Fruit fly (Drosophila melanogaster) whole organism, embryonic: ENCODE data around the gene CG34307.

ENCODE experiments used
- Awh ChIP-seq: fragments of 200-800 bp; sonication (Bioruptor generic); IDR thresholded peaks from 2 replicates; pipeline ENCODE4, ENCODE4 v1.3.6; 2022; ENCODE audit warnings: missing biosample characterization, missing genetic modification characterization
- B-H1 ChIP-seq: fragments of 200-800 bp; sonication (Bioruptor generic); IDR thresholded peaks from 3 replicates; pipeline ENCODE4 v1.3.6; 2022; ENCODE audit warnings: missing biosample characterization, missing genetic modification characterization
- BtbVII ChIP-seq: fragments of 200-800 bp; sonication (Bioruptor generic); optimal IDR thresholded peaks from 3 replicates; lab custom pipeline; 2017; ENCODE audit warnings: missing biosample characterization, mild to moderate bottlenecking, missing genetic modification characterization
- CG10462 ChIP-seq: fragments of 200-800 bp; sonication (Bioruptor generic); optimal IDR thresholded peaks from 2 replicates; lab custom pipeline; 2016; ENCODE audit warnings: missing biosample characterization, missing genetic modification characterization
- CG12942 ChIP-seq: fragments of 200-800 bp; sonication (Bioruptor generic); optimal IDR thresholded peaks from 3 replicates; lab custom pipeline; 2016; ENCODE audit warnings: missing biosample characterization, missing genetic modification characterization
- CG15601 ChIP-seq: fragments of 200-800 bp; sonication (Bioruptor generic); optimal IDR thresholded peaks from 3 replicates; lab custom pipeline; 2019; ENCODE audit warnings: missing biosample characterization, mild to moderate bottlenecking, missing genetic modification characterization, moderate library complexity
- CG1603 ChIP-seq: fragments of 200-800 bp; sonication (Bioruptor generic); optimal IDR thresholded peaks from 2 replicates; lab custom pipeline; 2019; ENCODE audit warnings: missing biosample characterization, mild to moderate bottlenecking, missing genetic modification characterization, moderate library complexity
- CG1647 ChIP-seq: fragments of 200-800 bp; sonication (Bioruptor generic); optimal IDR thresholded peaks from 3 replicates; lab custom pipeline; 2016; ENCODE audit warnings: missing biosample characterization, missing genetic modification characterization
- CG17361 ChIP-seq: fragments of 200-800 bp; sonication (Bioruptor generic); IDR thresholded peaks from 3 replicates; pipeline ENCODE4 v1.3.6; 2022; ENCODE audit warnings: missing biosample characterization, missing genetic modification characterization
- CG18599 ChIP-seq: fragments of 200-800 bp; sonication (Bioruptor generic); optimal IDR thresholded peaks from 3 replicates; lab custom pipeline; 2017; ENCODE audit warnings: missing biosample characterization, missing genetic modification characterization, mild to moderate bottlenecking, moderate library complexity, missing genetic modification reagents
- CG31441 ChIP-seq: fragments of 200-800 bp; sonication (Bioruptor generic); IDR thresholded peaks from 2 replicates; pipeline ENCODE4 v1.3.6; 2022; ENCODE audit warnings: missing biosample characterization, missing genetic modification characterization
- CG3281 ChIP-seq: fragments of 200-800 bp; sonication (Bioruptor generic); optimal IDR thresholded peaks from 3 replicates; lab custom pipeline; 2017; ENCODE audit warnings: missing biosample characterization, mild to moderate bottlenecking, missing genetic modification characterization
- CG3995 ChIP-seq: fragments of 200-800 bp; sonication (Bioruptor generic); optimal IDR thresholded peaks from 3 replicates; lab custom pipeline; 2016; ENCODE audit warnings: missing biosample characterization, missing genetic modification characterization
- CG6175 ChIP-seq: fragments of 200-800 bp; sonication (Bioruptor generic); IDR thresholded peaks from 3 replicates; pipeline ENCODE4 v1.3.6; 2022; ENCODE audit warnings: missing biosample characterization, missing genetic modification characterization
- CG6813 ChIP-seq: fragments of 200-800 bp; sonication (Bioruptor generic); optimal IDR thresholded peaks from 2 replicates; lab custom pipeline; 2017; ENCODE audit warnings: missing biosample characterization, missing genetic modification characterization, mild to moderate bottlenecking, moderate library complexity, missing genetic modification reagents
- Dad ChIP-seq: fragments of 200-800 bp; sonication (Bioruptor generic); optimal IDR thresholded peaks from 3 replicates; lab custom pipeline; 2016; ENCODE audit warnings: missing biosample characterization, missing genetic modification characterization
- Deaf1 ChIP-seq: fragments of 200-800 bp; optimal IDR thresholded peaks from 3 replicates; lab custom pipeline; 2019; ENCODE audit warnings: missing biosample characterization, mild to moderate bottlenecking, missing genetic modification characterization, moderate library complexity
- Dip3 ChIP-seq: fragments of 200-800 bp; sonication (Bioruptor generic); optimal IDR thresholded peaks from 3 replicates; lab custom pipeline; 2016; ENCODE audit warnings: missing biosample characterization, missing genetic modification characterization
- Drgx ChIP-seq: fragments of 200-800 bp; sonication (Bioruptor generic); IDR thresholded peaks from 2 replicates; pipeline ENCODE4 v1.3.6; 2022; ENCODE audit warnings: missing biosample characterization, missing genetic modification characterization
- Ets65A ChIP-seq: fragments of 200-800 bp; sonication (Bioruptor generic); peaks from one replicate; lab custom pipeline; 2016; ENCODE audit warnings: missing biosample characterization, missing genetic modification characterization
- H2.0 ChIP-seq: fragments of 200-800 bp; sonication (Bioruptor generic); IDR thresholded peaks from 2 replicates; pipeline ENCODE4 v1.3.6; 2022; ENCODE audit warnings: missing biosample characterization, missing genetic modification characterization
- HmgD ChIP-seq: fragments of 200-800 bp; sonication (Bioruptor generic); optimal IDR thresholded peaks from 3 replicates; lab custom pipeline; 2016; ENCODE audit warnings: missing biosample characterization, missing genetic modification characterization
- Hr78 ChIP-seq, 2 experiments: fragments of 200-800 bp in 1 of 2; fragments of >200 bp in 1 of 2; sonication (Bioruptor generic) in 1 of 2; optimal IDR thresholded peaks; 2 replicates each; lab custom pipeline; 2017 to 2019; ENCODE audit warnings: missing biosample characterization in 2 of 2, missing genetic modification characterization in 2 of 2, mild to moderate bottlenecking in 1 of 2, moderate library complexity in 1 of 2
- Lhr ChIP-seq: fragments of 200-800 bp; sonication (Bioruptor generic); optimal IDR thresholded peaks from 3 replicates; lab custom pipeline; 2017; ENCODE audit warnings: mild to moderate bottlenecking, missing biosample characterization, missing genetic modification reagents, missing genetic modification characterization
- Med ChIP-seq: fragments of 200-800 bp; sonication (Bioruptor generic); peaks from one replicate; lab custom pipeline; 2016; ENCODE audit warnings: missing biosample characterization, missing genetic modification characterization, mild to moderate bottlenecking, inconsistent platforms, moderate library complexity
- PHDP ChIP-seq: fragments of 200-800 bp; sonication (Bioruptor generic); optimal IDR thresholded peaks from 3 replicates; lab custom pipeline; 2018; ENCODE audit warnings: missing biosample characterization, mild to moderate bottlenecking, missing genetic modification characterization, moderate library complexity
- ac ChIP-seq: fragments of 200-800 bp; sonication (Bioruptor generic); optimal IDR thresholded peaks from 3 replicates; lab custom pipeline; 2017; ENCODE audit warnings: missing biosample characterization, mild to moderate bottlenecking, missing genetic modification characterization
- ash1 ChIP-seq: fragments of 200-800 bp; sonication (Bioruptor generic); optimal IDR thresholded peaks from 2 replicates; lab custom pipeline; 2018; ENCODE audit warnings: missing biosample characterization, mild to moderate bottlenecking, missing genetic modification characterization
- btn ChIP-seq: fragments of 200-800 bp; sonication (Bioruptor generic); optimal IDR thresholded peaks from 2 replicates; lab custom pipeline; 2016; ENCODE audit warnings: missing biosample characterization, missing genetic modification characterization
- da ChIP-seq: fragments of 200-800 bp; sonication (Bioruptor generic); optimal IDR thresholded peaks from 2 replicates; lab custom pipeline; 2016; ENCODE audit warnings: missing biosample characterization, missing genetic modification characterization
- dmrt11E ChIP-seq: fragments of 200-800 bp; sonication (Bioruptor generic); optimal IDR thresholded peaks from 3 replicates; lab custom pipeline; 2018; ENCODE audit warnings: missing biosample characterization, mild to moderate bottlenecking, missing genetic modification characterization, moderate library complexity
- gem ChIP-seq: fragments of 200-800 bp; sonication (Bioruptor generic); optimal IDR thresholded peaks from 2 replicates; lab custom pipeline; 2019; ENCODE audit warnings: missing biosample characterization, mild to moderate bottlenecking, missing genetic modification characterization, moderate library complexity
- mam ChIP-seq: fragments of 200-800 bp; sonication (Bioruptor generic); optimal IDR thresholded peaks from 3 replicates; lab custom pipeline; 2016; ENCODE audit warnings: missing biosample characterization, missing genetic modification characterization
- nmo ChIP-seq: fragments of 200-800 bp; sonication (Bioruptor generic); optimal IDR thresholded peaks from 2 replicates; lab custom pipeline; 2018; ENCODE audit warnings: missing biosample characterization, mild to moderate bottlenecking, missing genetic modification characterization, moderate library complexity
- pan ChIP-seq, 4 experiments: fragments of >200 bp in 3 of 4; fragments of 200-800 bp in 1 of 4; sonication (Bioruptor generic) in 1 of 4; optimal IDR thresholded peaks in 3 of 4; IDR thresholded peaks in 1 of 4; 2 replicates each; pipeline versions ENCODE4 v1.3.6 to Lab custom; 2017 to 2022; ENCODE audit warnings: missing biosample characterization in 2 of 4, missing genetic modification characterization in 2 of 4, mixed read lengths in 1 of 4
- pb ChIP-seq: fragments of 200-800 bp; sonication (Bioruptor generic); optimal IDR thresholded peaks from 3 replicates; lab custom pipeline; 2016; ENCODE audit warnings: missing biosample characterization, missing genetic modification characterization
- peb ChIP-seq: fragments of 200-800 bp; sonication (Bioruptor generic); IDR thresholded peaks from 2 replicates; pipeline ENCODE4 v1.3.6; 2022; ENCODE audit warnings: missing biosample characterization, missing genetic modification characterization
- prd ChIP-seq, 3 experiments: fragments of >200 bp in 2 of 3; fragments of 200-800 bp in 1 of 3; sonication (Bioruptor generic) in 1 of 3; optimal IDR thresholded peaks in 2 of 3; IDR thresholded peaks in 1 of 3; 2 replicates in 2 of 3; 3 replicates in 1 of 3; pipeline versions ENCODE4 v1.3.6 to Lab custom; 2017 to 2022; ENCODE audit warnings: missing biosample characterization in 1 of 3, missing genetic modification characterization in 1 of 3
- repo ChIP-seq: fragments of 200-800 bp; sonication (Bioruptor generic); optimal IDR thresholded peaks from 2 replicates; lab custom pipeline; 2016; ENCODE audit warnings: missing biosample characterization, missing genetic modification characterization
- slbo ChIP-seq: fragments of 200-800 bp; sonication (Bioruptor generic); IDR thresholded peaks from 2 replicates; pipeline ENCODE4 v1.3.6; 2022; ENCODE audit warnings: missing biosample characterization, missing genetic modification characterization
- tgo ChIP-seq: fragments of 200-800 bp; sonication (Bioruptor generic); IDR thresholded peaks from 3 replicates; pipeline ENCODE4 v1.3.6; 2022; ENCODE audit warnings: missing biosample characterization, missing genetic modification characterization
- unc-4 ChIP-seq: fragments of 200-800 bp; sonication (Bioruptor generic); IDR thresholded peaks from 2 replicates; pipeline ENCODE4 v1.3.6; 2022; ENCODE audit warnings: missing biosample characterization, missing genetic modification characterization; ENCODE audit not compliant: partially characterized antibody
- vnd ChIP-seq: fragments of 200-800 bp; sonication (Bioruptor generic); IDR thresholded peaks from 3 replicates; pipeline ENCODE4 v1.3.6; 2022; ENCODE audit warnings: missing biosample characterization, missing genetic modification characterization; ENCODE audit not compliant: partially characterized antibody
- zen ChIP-seq: fragments of 200-800 bp; sonication (Bioruptor generic); optimal IDR thresholded peaks from 3 replicates; lab custom pipeline; 2018; ENCODE audit warnings: missing biosample characterization, mild to moderate bottlenecking, missing genetic modification characterization, moderate library complexity
- zfh1 ChIP-seq: fragments of 200-800 bp; sonication (Bioruptor generic); IDR thresholded peaks from 3 replicates; pipeline ENCODE4 v1.3.6; 2022; ENCODE audit warnings: missing biosample characterization, missing genetic modification characterization

CG34307 gene

DNA sequence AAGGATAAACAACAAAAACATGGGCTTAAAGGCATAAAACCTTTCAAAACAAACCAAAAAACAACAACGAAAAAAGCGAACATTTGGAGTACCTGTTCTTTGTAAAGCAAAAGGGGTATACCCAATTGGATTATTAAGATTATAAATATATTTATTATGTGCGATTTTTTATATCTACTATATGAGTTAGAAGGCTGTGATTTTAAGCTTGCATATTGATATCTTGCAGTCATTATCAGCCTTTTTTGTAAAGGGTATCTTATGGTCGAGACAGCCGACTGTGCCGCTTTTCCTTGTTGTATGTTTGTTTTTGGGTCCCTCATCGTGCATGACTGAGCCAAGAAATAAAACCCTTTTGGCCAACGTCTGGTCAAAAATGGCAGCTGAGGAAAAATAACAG lies 24.7 kb upstream of the CG34307 start (continued):
- no peak for TF ChIP-seq CG1603 (tag; lab: Kevin White, UChicago)
- TF ChIP-seq dmrt11E (tag; lab: Kevin White, UChicago) = peak; percentile 29
- TF ChIP-seq da (GFP tag; lab: Kevin White, UChicago) = no peak
- TF ChIP-seq nmo = peak; percentile 13
- peak; percentile 41; the same call in 1 of the 2 replicates for TF ChIP-seq CG31441 (GFP tag; lab: Robert Waterston, UW)
- peak; percentile 52 for TF ChIP-seq tgo (GFP tag; lab: Robert Waterston, UW)
- peak; percentile 69 for TF ChIP-seq gem (tag; lab: Kevin White, UChicago)
- no peak for TF ChIP-seq pb
- peak; percentile 56 for TF ChIP-seq H2.0 (GFP tag; lab: Robert Waterston, UW)
- TF ChIP-seq Med = peak; percentile 29
- peak; percentile 66 for TF ChIP-seq slbo (GFP tag; lab: Robert Waterston, UW)
- TF ChIP-seq CG10462 (GFP tag; lab: Kevin White, UChicago) = no peak
- TF ChIP-seq peb = no peak
- no peak for TF ChIP-seq HmgD (GFP tag; lab: Kevin White, UChicago)
- TF ChIP-seq Ets65A (GFP tag; lab: Kevin White, UChicago) = no peak
- TF ChIP-seq CG3281 (GFP tag; lab: Kevin White, UChicago) = peak; percentile 44
- TF ChIP-seq PHDP (tag; lab: Kevin White, UChicago) = peak; percentile 19
- TF ChIP-seq CG1647 = no peak
- TF ChIP-seq Dad (GFP tag; lab: Kevin White, UChicago) = no peak
- peak; percentile 51; the same call in 1 of the 3 replicates for TF ChIP-seq CG17361 (GFP tag; lab: Robert Waterston, UW)
- TF ChIP-seq, all 482 proteins: peak for 145

DNA sequence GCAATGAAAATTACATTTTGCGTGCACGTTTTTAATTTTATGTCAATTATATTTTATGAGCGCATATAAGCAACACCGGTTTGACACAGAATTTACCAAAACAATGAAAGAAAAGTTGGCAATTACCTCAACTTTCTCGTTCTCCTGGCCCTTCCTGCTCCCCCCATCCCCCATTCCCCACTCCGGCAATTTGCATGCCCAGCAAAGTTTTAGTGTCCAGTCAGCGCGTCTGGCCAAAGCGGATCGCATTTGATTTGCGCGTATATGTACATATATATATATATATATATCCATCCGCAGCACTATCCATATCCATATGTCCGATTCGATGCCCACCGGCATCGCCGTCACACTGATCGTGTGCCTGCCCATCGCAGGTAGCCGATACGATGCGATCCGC lies 20.6 kb upstream of the CG34307 start:
- TF ChIP-seq ash1 (GFP tag; lab: Kevin White, UChicago) = no peak
- no peak for TF ChIP-seq unc-4 (GFP tag; lab: Robert Waterston, UW)
- no peak for TF ChIP-seq repo (GFP tag; lab: Kevin White, UChicago)
- TF ChIP-seq mam (GFP tag; lab: Kevin White, UChicago) = no peak
- peak; percentile 5 for TF ChIP-seq Deaf1 (tag; lab: Kevin White, UChicago)
- TF ChIP-seq CG6813 (GFP tag; lab: Kevin White, UChicago) = no peak

DNA sequence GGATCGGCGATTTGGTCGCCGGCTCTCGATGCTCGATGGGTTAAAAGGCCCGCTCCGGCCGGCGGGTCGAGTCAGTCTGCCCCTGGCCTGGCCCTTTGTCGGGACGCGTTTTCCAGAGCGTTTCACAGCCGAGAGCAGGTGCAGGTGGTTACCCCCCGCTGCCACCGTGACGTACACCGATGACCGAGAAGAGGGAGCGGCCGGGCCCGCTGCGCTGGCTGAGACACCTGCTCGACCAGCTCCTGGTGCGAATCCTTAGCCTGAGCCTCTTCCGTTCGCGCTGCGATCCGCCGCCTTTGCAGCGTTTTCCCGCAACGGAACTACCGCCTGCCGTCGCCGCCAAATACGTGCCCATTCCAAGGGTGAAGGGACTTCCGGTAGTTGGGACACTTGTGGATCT lies 20.2 kb upstream of the CG34307 start, which contains the start of gene sad:
TSS of gene sad (plus strand) at position 74 of the 400 bp plus-strand sequence.
- TF ChIP-seq Drgx (GFP tag; lab: Robert Waterston, UW) = no peak
- TF ChIP-seq zfh1 (GFP tag; lab: Robert Waterston, UW) = no peak
- TF ChIP-seq da (GFP tag; lab: Kevin White, UChicago) = peak; percentile 22
- TF ChIP-seq CG12942 (GFP tag; lab: Kevin White, UChicago) = no peak
- peak; percentile 45 for TF ChIP-seq Med
- peak; percentile 28 for TF ChIP-seq zen (tag; lab: Kevin White, UChicago)
- TF ChIP-seq ac (GFP tag; lab: Kevin White, UChicago) = peak; percentile 87
- 0 out of 3 replicates have a peak, but pooled peaks have one; percentile 14 for TF ChIP-seq vnd (GFP tag; lab: Robert Waterston, UW)
- TF ChIP-seq prd (optimal IDR thresholded peaks at IDR 0.05; lab: Kevin White, UChicago) = no peak
- peak; percentile 52; the same call in 2 of the 3 replicates for TF ChIP-seq prd (GFP tag; IDR thresholded peaks at IDR 0.05; lab: Robert Waterston, UW)
- TF ChIP-seq Ets65A (GFP tag; lab: Kevin White, UChicago) = peak; percentile 62
- TF ChIP-seq CG3995 = no peak
- no peak for TF ChIP-seq Lhr (GFP tag; lab: Kevin White, UChicago)

DNA sequence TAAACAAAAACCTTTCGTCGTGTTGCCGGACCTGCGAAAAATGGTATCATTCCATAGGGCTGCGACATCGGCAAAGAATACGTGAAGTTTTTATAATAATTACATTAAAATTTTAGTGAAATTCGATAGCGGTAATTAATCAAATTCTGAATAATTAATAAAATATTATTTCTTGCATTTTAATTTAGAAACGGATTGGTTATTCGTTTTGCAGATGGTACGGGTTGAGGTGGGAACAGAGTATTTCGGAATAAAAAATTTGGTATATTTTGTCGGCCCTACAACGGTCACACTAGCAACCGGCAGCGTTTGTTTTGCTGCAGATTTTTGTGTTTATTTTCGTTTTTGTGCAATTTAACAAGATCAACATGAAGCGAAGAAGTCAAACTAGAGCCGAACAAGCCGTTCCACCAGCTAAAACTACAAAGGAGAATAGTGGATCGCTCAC lies 14.9 kb upstream of the CG34307 start, which contains the start of the genes CG6962 and CG31368:
TSS of gene CG6962 (minus strand) at position 29 of the 448 bp plus-strand sequence.
TSS of gene CG31368 (plus strand) at position 285 of the 448 bp plus-strand sequence.
- TF ChIP-seq CG15601 (tag; lab: Kevin White, UChicago) = peak; percentile 83
- TF ChIP-seq Awh (GFP tag; lab: Robert Waterston, UW) = peak; percentile 58; the same call in 1 of the 2 replicates
- TF ChIP-seq Dip3 (GFP tag; lab: Kevin White, UChicago) = peak; percentile 64
- TF ChIP-seq btn (GFP tag; lab: Kevin White, UChicago) = no peak
- TF ChIP-seq B-H1 (GFP tag; lab: Robert Waterston, UW) = peak; percentile 77
- TF ChIP-seq CG18599 (GFP tag; lab: Kevin White, UChicago) = peak; percentile 76
- peak; percentile 7 for TF ChIP-seq BtbVII
- TF ChIP-seq Hr78 (GFP tag; optimal IDR thresholded peaks at IDR 0.05; lab: Kevin White, UChicago) = no peak
- no peak for TF ChIP-seq pan (optimal IDR thresholded peaks at IDR 0.05; lab: Kevin White, UChicago)
- TF ChIP-seq pan (GFP tag; optimal IDR thresholded peaks at IDR 0.05 in 1 of 2, IDR thresholded peaks at IDR 0.05 in 1 of 2) = peak in 1 of 2 experiments; percentile 81
- no peak; the same call in 2 of the 3 replicates for TF ChIP-seq CG6175 (GFP tag; lab: Robert Waterston, UW)
